Worm (Caenorhabditis elegans) whole organism, L2 larva: ENCODE measurements around the gene srbc-57.

Source experiments
- C34F6.9 ChIP-seq: fragments of 150-350 bp; optimal IDR thresholded peaks from 2 replicates; lab custom pipeline; 2014; ENCODE audit warnings: missing biosample characterization, missing genetic modification characterization
- F13H6.1 ChIP-seq: sonication (generic microtip); optimal IDR thresholded peaks from 2 replicates; lab custom pipeline; 2016; ENCODE audit warnings: missing genetic modification characterization, missing compliant biosample characterization
- R02D3.7 ChIP-seq: fragments of 150-350 bp; optimal IDR thresholded peaks from 2 replicates; lab custom pipeline; 2014; ENCODE audit warnings: missing biosample characterization, missing genetic modification characterization
- alr-1 ChIP-seq: fragments of 150-350 bp; optimal IDR thresholded peaks from 2 replicates; lab custom pipeline; 2014; ENCODE audit warnings: missing biosample characterization, missing genetic modification characterization
- blmp-1 ChIP-seq: sonication (generic microtip); optimal IDR thresholded peaks from 2 replicates; lab custom pipeline; 2017; ENCODE audit warnings: missing genetic modification characterization, mild to moderate bottlenecking, missing compliant biosample characterization, antibody characterized with exemption, moderate library complexity; ENCODE audit not compliant: insufficient read depth
- crh-2 ChIP-seq: sonication (generic microtip); optimal IDR thresholded peaks from 2 replicates; lab custom pipeline; 2017; ENCODE audit warnings: missing biosample characterization, missing genetic modification characterization
- dmd-4 ChIP-seq: sonication (generic microtip); optimal IDR thresholded peaks from 2 replicates; lab custom pipeline; 2017; ENCODE audit warnings: missing biosample characterization, missing genetic modification characterization
- egl-27 ChIP-seq: sonication (generic microtip); optimal IDR thresholded peaks from 3 replicates; lab custom pipeline; 2017; ENCODE audit warnings: missing biosample characterization, missing genetic modification reagents, missing genetic modification characterization
- elt-1 ChIP-seq: fragments of 150-350 bp; optimal IDR thresholded peaks from 2 replicates; lab custom pipeline; 2014; ENCODE audit warnings: missing biosample characterization, missing genetic modification characterization
- fos-1 ChIP-seq: fragments of 150-350 bp; optimal IDR thresholded peaks from 2 replicates; lab custom pipeline; 2014; ENCODE audit warnings: missing biosample characterization, missing genetic modification characterization
- gmeb-1 ChIP-seq: fragments of 150-350 bp; optimal IDR thresholded peaks from 2 replicates; lab custom pipeline; 2014; ENCODE audit warnings: missing biosample characterization, missing genetic modification characterization
- lin-11 ChIP-seq: fragments of 150-350 bp; sonication (generic microtip); optimal IDR thresholded peaks from 2 replicates; lab custom pipeline; 2014; ENCODE audit warnings: missing biosample characterization, missing genetic modification characterization, inconsistent platforms, mixed read lengths
- lin-13 ChIP-seq: fragments of 150-350 bp; optimal IDR thresholded peaks from 2 replicates; lab custom pipeline; 2014; ENCODE audit warnings: missing biosample characterization, missing genetic modification reagents, missing genetic modification characterization
- lsy-2 ChIP-seq, 2 experiments: fragments of 150-350 bp in 1 of 2; sonication (generic microtip) in 1 of 2; optimal IDR thresholded peaks; 2 replicates each; lab custom pipeline; 2014 to 2017; ENCODE audit warnings: missing biosample characterization in 2 of 2, missing genetic modification characterization in 2 of 2
- mab-5 ChIP-seq: fragments of 150-350 bp; optimal IDR thresholded peaks from 2 replicates; lab custom pipeline; 2014; ENCODE audit warnings: missing biosample characterization, missing genetic modification characterization
- mbf-1 ChIP-seq: sonication (generic microtip); optimal IDR thresholded peaks from 2 replicates; lab custom pipeline; 2017; ENCODE audit warnings: missing biosample characterization, missing genetic modification characterization
- mdl-1 ChIP-seq, 2 experiments: fragments of 150-350 bp in 1 of 2; sonication (generic microtip) in 1 of 2; optimal IDR thresholded peaks; 2 replicates each; lab custom pipeline; 2017; ENCODE audit warnings: missing biosample characterization in 2 of 2, missing genetic modification characterization in 2 of 2
- nhr-10 ChIP-seq: sonication (generic microtip); optimal IDR thresholded peaks from 2 replicates; lab custom pipeline; 2017; ENCODE audit warnings: missing biosample characterization, missing genetic modification characterization
- nhr-12 ChIP-seq: fragments of 150-350 bp; optimal IDR thresholded peaks from 2 replicates; lab custom pipeline; 2014; ENCODE audit warnings: missing biosample characterization, missing genetic modification characterization
- nhr-129 ChIP-seq: fragments of 150-350 bp; optimal IDR thresholded peaks from 2 replicates; lab custom pipeline; 2014; ENCODE audit warnings: missing biosample characterization, missing genetic modification characterization
- nhr-21 ChIP-seq: fragments of 150-350 bp; optimal IDR thresholded peaks from 2 replicates; lab custom pipeline; 2014; ENCODE audit warnings: missing biosample characterization, missing genetic modification characterization
- nhr-25 ChIP-seq: fragments of 150-350 bp; sonication (generic microtip); optimal IDR thresholded peaks from 3 replicates; lab custom pipeline; 2014; ENCODE audit warnings: missing biosample characterization, missing genetic modification characterization
- nhr-77 ChIP-seq: fragments of 150-350 bp; optimal IDR thresholded peaks from 2 replicates; lab custom pipeline; 2014; ENCODE audit warnings: missing biosample characterization, missing genetic modification characterization
- peb-1 ChIP-seq: fragments of 150-350 bp; optimal IDR thresholded peaks from 2 replicates; lab custom pipeline; 2014; ENCODE audit warnings: missing biosample characterization, missing genetic modification characterization
- sem-4 ChIP-seq: fragments of 150-350 bp; optimal IDR thresholded peaks from 2 replicates; lab custom pipeline; 2014; ENCODE audit warnings: missing biosample characterization, missing genetic modification reagents, missing genetic modification characterization
- skn-1 ChIP-seq: sonication (generic microtip); optimal IDR thresholded peaks from 2 replicates; lab custom pipeline; 2017; ENCODE audit warnings: missing biosample characterization, missing genetic modification characterization
- sma-3 ChIP-seq: sonication (generic microtip); optimal IDR thresholded peaks from 2 replicates; lab custom pipeline; 2016; ENCODE audit warnings: missing genetic modification reagents, missing genetic modification characterization, missing compliant biosample characterization
- sma-9 ChIP-seq, 2 experiments: fragments of 150-350 bp in 1 of 2; sonication (generic microtip) in 1 of 2; optimal IDR thresholded peaks; 2 replicates each; lab custom pipeline; 2014 to 2016; ENCODE audit warnings: missing genetic modification characterization in 2 of 2, mild to moderate bottlenecking in 1 of 2, missing biosample characterization in 1 of 2, missing compliant biosample characterization in 1 of 2, missing genetic modification reagents in 1 of 2, moderate library complexity in 1 of 2
- unc-39 ChIP-seq: fragments of 150-350 bp; optimal IDR thresholded peaks from 2 replicates; lab custom pipeline; 2014; ENCODE audit warnings: missing biosample characterization, missing genetic modification characterization
- unc-62 ChIP-seq: fragments of 150-350 bp; optimal IDR thresholded peaks from 2 replicates; lab custom pipeline; 2014; ENCODE audit warnings: missing biosample characterization, missing genetic modification reagents, missing genetic modification characterization
- ztf-1 ChIP-seq: fragments of 200-800 bp; sonication (Bioruptor generic); conservative IDR thresholded peaks from 2 replicates; pipeline ENCODE4 v1.3.6; 2022; ENCODE audit warnings: missing genetic modification characterization, missing compliant biosample characterization
- ztf-11 ChIP-seq: sonication (generic microtip); optimal IDR thresholded peaks from 2 replicates; lab custom pipeline; 2017; ENCODE audit warnings: missing biosample characterization, missing genetic modification characterization
- ztf-4 ChIP-seq: fragments of 150-350 bp; optimal IDR thresholded peaks from 2 replicates; lab custom pipeline; 2014; ENCODE audit warnings: missing biosample characterization, missing genetic modification characterization

Gene srbc-57

ce11 chrV:500535-500934 lies 32.2 kb upstream of the srbc-57 start:
- TF ChIP-seq elt-1 (tag; lab: Kevin White, UChicago): no peak

DNA sequence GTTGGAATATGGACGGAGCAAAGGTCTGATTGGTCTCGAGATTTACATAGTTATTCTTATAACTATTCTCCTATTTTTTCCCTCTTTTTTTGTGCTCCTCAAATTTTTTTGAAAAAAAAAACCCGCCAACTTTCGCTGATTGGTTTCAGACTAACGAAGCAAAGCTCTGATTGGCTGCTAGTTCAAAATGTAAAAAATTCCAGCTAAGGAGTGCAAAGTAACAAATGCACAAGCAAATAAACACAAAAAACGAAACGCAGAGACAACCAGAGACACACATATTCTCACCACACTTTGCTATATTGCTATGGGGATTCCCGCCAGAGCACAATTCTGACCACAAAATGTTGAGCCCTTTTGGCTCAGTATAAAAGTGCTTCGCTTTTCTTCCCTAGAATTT lies 29.0 kb upstream of the srbc-57 start, which contains the start of gene T01G6.1:
Gene T01G6.1 (plus strand): TSS at position 301 of the 400 bp plus-strand sequence.
- no peak for TF ChIP-seq sma-3 (GFP tag; lab: Kevin White, UChicago)
- no peak for TF ChIP-seq skn-1 (tag; lab: Kevin White, UChicago)
- TF ChIP-seq crh-2 (tag; lab: Kevin White, UChicago): no peak
- TF ChIP-seq nhr-25: no peak
- no peak for TF ChIP-seq mdl-1 (tag; optimal IDR thresholded peaks at IDR 0.05; lab: Kevin White, UChicago)
- no peak for TF ChIP-seq C34F6.9

ce11 chrV:494284-494683 lies 25.9 kb upstream of the srbc-57 start, which contains the start of gene nhr-131:
Gene nhr-131 (plus strand): TSS chrV:494370.
- peak; percentile 72 for TF ChIP-seq fos-1 (tag; lab: Kevin White, UChicago)
- no peak for TF ChIP-seq blmp-1 (tag; lab: Kevin White, UChicago)
- TF ChIP-seq gmeb-1 (tag; lab: Kevin White, UChicago): peak; percentile 20
- TF ChIP-seq crh-2 (tag; lab: Kevin White, UChicago): peak; percentile 27
- peak; percentile 73 for TF ChIP-seq sma-9 (GFP tag; optimal IDR thresholded peaks at IDR 0.05; lab: Kevin White, UChicago)
- TF ChIP-seq sma-9 (tag; optimal IDR thresholded peaks at IDR 0.05; lab: Kevin White, UChicago): no peak
- no peak for TF ChIP-seq nhr-77
- peak; percentile 48 for TF ChIP-seq nhr-129 (tag; lab: Kevin White, UChicago)
- TF ChIP-seq sem-4 (tag; lab: Kevin White, UChicago): no peak
- TF ChIP-seq, all 48 proteins: peak for 5

DNA sequence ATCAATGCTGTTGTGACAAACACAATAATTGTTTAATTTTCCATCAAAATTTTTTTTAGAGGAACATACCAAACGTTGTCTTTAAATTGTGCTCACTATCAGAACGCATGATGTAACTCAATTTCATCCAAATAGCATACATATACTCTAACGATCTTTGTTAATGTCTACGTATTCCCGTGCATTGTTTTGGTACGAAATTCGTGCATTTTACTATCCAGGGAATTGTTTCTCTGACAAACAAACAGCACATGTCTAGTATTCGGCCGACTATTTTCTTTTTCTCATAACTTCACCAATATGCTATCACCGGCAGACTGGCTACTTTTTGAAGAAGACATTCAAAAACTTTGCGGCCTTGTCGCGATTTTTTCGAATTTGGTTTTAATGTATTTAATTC lies 23.1 kb upstream of the srbc-57 start, which contains the start of gene str-196:
Gene str-196 (plus strand): TSS at position 301 of the 400 bp plus-strand sequence.
- TF ChIP-seq mab-5 (tag; lab: Kevin White, UChicago) (no peak), elt-1 (tag; lab: Kevin White, UChicago) (no peak), lsy-2 (tag; optimal IDR thresholded peaks at IDR 0.05; lab: Kevin White, UChicago) (no peak)

DNA sequence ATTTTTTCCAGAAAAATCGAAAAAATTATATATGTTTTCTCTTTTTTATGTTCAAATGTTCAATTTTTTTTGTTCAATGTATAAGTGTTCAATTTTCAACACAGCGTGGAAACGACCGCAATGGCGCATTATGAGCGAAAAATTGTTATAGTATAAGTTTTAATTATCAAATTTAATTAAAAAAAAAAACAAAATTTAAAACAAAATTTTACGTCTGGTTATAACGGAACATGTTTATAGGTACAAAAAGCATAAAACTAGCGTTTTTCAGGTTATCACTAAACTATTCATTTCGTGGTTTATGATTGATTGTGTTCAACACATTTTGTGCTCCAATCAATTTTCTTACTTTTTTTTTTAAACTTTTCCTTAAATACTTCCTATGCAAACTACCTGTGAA lies 21.0 kb upstream of the srbc-57 start, which contains the start of gene nhr-106:
Gene nhr-106 (plus strand): TSS at position 301 of the 400 bp plus-strand sequence.
- no peak for TF ChIP-seq ztf-11
- no peak for TF ChIP-seq peb-1 (tag; lab: Kevin White, UChicago)
- TF ChIP-seq fos-1 (tag; lab: Kevin White, UChicago): peak; percentile 41

DNA sequence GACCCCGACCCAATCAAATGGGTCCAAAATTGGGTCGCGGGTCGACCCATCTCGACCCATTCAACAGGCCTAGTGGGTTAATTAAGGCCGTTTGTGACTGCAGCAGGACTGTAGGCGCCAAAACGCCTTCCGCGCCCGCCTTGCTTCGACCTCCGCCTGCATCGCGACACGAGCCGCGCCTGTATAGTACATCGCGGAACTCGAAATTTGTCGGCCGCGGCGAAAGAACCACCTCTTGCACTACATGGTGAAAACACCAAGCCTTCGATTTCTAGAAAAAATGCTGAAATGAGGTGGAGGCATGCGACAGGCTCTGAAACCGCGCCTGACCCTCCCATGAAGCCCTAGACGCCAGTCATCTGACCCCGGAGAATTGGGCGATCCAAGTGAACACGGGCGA lies 19.6 kb upstream of the srbc-57 start:
- TF ChIP-seq nhr-129 (tag; lab: Kevin White, UChicago): no peak
- TF ChIP-seq peb-1 (tag; lab: Kevin White, UChicago): no peak
- TF ChIP-seq nhr-77: no peak
- no peak for TF ChIP-seq sem-4 (tag; lab: Kevin White, UChicago)
- no peak for TF ChIP-seq blmp-1 (tag; lab: Kevin White, UChicago)
- no peak for TF ChIP-seq nhr-12

DNA sequence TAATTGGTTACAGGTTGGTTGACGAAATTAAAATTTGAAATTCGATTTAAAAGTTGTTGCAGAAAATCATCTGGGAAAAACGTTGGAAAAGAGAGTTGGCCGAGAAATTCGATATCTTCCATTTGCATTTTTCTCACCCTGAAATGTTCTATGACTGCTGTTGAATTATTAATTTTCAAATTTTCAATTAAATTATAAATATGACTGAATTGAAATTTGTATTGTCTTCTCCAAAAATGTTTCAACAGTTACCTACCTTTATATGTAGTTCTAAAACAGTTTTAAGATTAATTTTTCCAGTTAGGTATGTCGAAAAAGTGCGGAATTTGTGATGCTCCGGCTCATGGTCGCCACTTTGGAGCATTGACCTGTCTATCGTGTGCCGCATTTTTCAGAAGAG lies 18.3 kb upstream of the srbc-57 start, which contains the start of gene nhr-211:
Gene nhr-211 (plus strand): TSS at position 301 of the 400 bp plus-strand sequence.
- TF ChIP-seq nhr-12 (no peak), nhr-77 (no peak), ztf-4 (tag; lab: Kevin White, UChicago) (no peak), ztf-11 (no peak), lin-11 (no peak), nhr-21 (tag; lab: Kevin White, UChicago) (no peak), egl-27 (tag; lab: Kevin White, UChicago) (no peak), sma-9 (GFP tag; optimal IDR thresholded peaks at IDR 0.05; lab: Kevin White, UChicago) (no peak), sma-9 (tag; optimal IDR thresholded peaks at IDR 0.05; lab: Kevin White, UChicago) (no peak)

- TF ChIP-seq F13H6.1 (tag; lab: Kevin White, UChicago) (peak; percentile 20), unc-62 (GFP tag; lab: Kevin White, UChicago) (no peak), egl-27 (tag; lab: Kevin White, UChicago) (no peak), unc-39 (no peak), dmd-4 (no peak), ztf-1 (GFP tag; lab: Robert Waterston, UW) (no peak), lin-13 (no peak), nhr-10 (tag; lab: Kevin White, UChicago) (no peak), ztf-4 (tag; lab: Kevin White, UChicago) (no peak), mab-5 (tag; lab: Kevin White, UChicago) (no peak), sem-4 (tag; lab: Kevin White, UChicago) (no peak), alr-1 (no peak), C34F6.9 (no peak), blmp-1 (tag; lab: Kevin White, UChicago) (no peak), mbf-1 (tag; lab: Kevin White, UChicago) (no peak), R02D3.7 (tag; lab: Kevin White, UChicago) (no peak), sma-9 (GFP tag; optimal IDR thresholded peaks at IDR 0.05; lab: Kevin White, UChicago) (peak; percentile 60), sma-9 (tag; optimal IDR thresholded peaks at IDR 0.05; lab: Kevin White, UChicago) (no peak), nhr-12 (no peak), sma-3 (GFP tag; lab: Kevin White, UChicago) (peak; percentile 29), mdl-1 (tag; optimal IDR thresholded peaks at IDR 0.05; lab: Kevin White, UChicago) (no peak), fos-1 (tag; lab: Kevin White, UChicago) (no peak), lin-11 (no peak), nhr-21 (tag; lab: Kevin White, UChicago) (no peak)
Observed at ce11 chrV:484285-484890, 16.0 kb upstream of the srbc-57 start, which contains the start of gene nhr-212. Gene nhr-212 (plus strand): TSS chrV:484857.
